Worm (Caenorhabditis elegans) whole organism, young adult: ENCODE data around the gene Y39B6A.7.

Experiments
- attf-3 ChIP-seq: fragments of 200-800 bp; sonication (Bioruptor generic); conservative IDR thresholded peaks from 2 replicates; pipeline ENCODE4 v1.3.6; 2022; ENCODE audit warnings: missing genetic modification reagents, missing genetic modification characterization, missing compliant biosample characterization
- dox-1 ChIP-seq: fragments of 200-800 bp; sonication (Bioruptor generic); IDR thresholded peaks from 2 replicates; pipeline ENCODE4 v1.3.6; 2022; ENCODE audit warnings: missing genetic modification reagents, missing genetic modification characterization, missing compliant biosample characterization
- snpc-1.1 ChIP-seq: sonication (generic microtip); optimal IDR thresholded peaks from 2 replicates; lab custom pipeline; 2017; ENCODE audit warnings: missing genetic modification characterization, mild to moderate bottlenecking, missing compliant biosample characterization, antibody characterized with exemption, moderate library complexity, missing genotype, missing genetic modification reagents; ENCODE audit not compliant: insufficient read depth

DNA sequence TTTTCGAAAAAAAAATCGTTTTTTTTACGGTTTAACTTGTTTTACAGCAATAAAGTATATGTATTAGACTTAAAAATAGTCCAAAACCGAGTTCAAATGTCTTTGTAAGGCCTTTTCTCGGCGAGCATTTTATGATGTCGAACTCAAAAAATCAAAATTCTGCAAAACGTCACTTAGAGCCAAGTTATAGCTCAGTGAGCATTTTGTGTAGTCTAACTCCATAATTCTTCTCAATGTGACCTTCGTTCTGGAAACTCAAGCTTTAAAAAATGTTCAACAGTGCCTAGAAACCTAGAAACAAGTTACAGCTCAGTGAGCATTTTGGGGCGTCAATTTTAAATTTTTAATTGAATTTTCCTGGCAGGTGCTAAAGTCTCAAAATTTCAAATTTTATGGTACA is 26.8 kb upstream of the Y39B6A.7 start:
- no peak for TF ChIP-seq attf-3 (GFP tag; lab: Robert Waterston, UW)
- TF ChIP-seq dox-1 (GFP tag; lab: Robert Waterston, UW), result no peak
- TF ChIP-seq snpc-1.1, result no peak
